Fruit fly (Drosophila melanogaster): ENCODE data around the gene Lipt2.

DNA sequence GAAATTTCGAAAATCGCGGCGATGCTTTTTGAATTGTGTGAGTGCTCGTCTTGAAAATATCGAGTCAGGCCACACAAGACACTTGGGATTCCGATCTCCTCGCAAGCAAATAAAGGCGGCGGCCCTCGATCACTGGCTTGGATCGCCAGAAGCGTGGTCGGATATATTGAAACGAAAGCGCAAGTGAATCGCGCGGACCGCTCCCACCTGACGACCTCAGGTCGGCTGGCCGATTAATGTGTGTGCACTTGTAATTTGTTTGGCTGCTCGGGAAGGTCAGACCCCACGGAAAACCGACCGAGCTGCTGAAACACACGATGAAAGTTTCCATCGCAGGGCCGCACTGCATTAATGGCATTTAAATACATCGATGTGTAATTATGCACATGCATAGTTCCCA, 38.2 kb upstream of the Lipt2 start:
- TF ChIP-seq CG8478 (optimal IDR thresholded peaks at IDR 0.05) (no peak), CTCF (optimal IDR thresholded peaks at IDR 0.05) (no peak)

Data from S2 (cell line).